Fruit fly (Drosophila melanogaster) whole organism, prepupa: ENCODE results near the gene Polr1B.

Experiments
- Blimp-1 ChIP-seq: fragments of 200-800 bp; sonication (Bioruptor generic); optimal IDR thresholded peaks from 3 replicates; lab custom pipeline; 2017; ENCODE audit warnings: missing biosample characterization, missing genetic modification characterization, mild to moderate bottlenecking, moderate library complexity, missing genetic modification reagents
- CG10669 ChIP-seq: fragments of 200-800 bp; sonication (Bioruptor generic); optimal IDR thresholded peaks from 3 replicates; lab custom pipeline; 2018; ENCODE audit warnings: missing biosample characterization, mild to moderate bottlenecking, missing genetic modification characterization, moderate library complexity
- CG11294 ChIP-seq: fragments of 200-800 bp; sonication (Bioruptor generic); IDR thresholded peaks from 2 replicates; pipeline ENCODE4 v1.3.6; 2022; ENCODE audit warnings: missing biosample characterization, missing genetic modification characterization
- CG11902 ChIP-seq: fragments of 200-800 bp; sonication (Bioruptor generic); optimal IDR thresholded peaks from 3 replicates; lab custom pipeline; 2016; ENCODE audit warnings: missing biosample characterization, missing genetic modification characterization
- CG15336 ChIP-seq: fragments of 200-800 bp; sonication (Bioruptor generic); IDR thresholded peaks from 2 replicates; pipeline ENCODE4 v1.3.6; 2022; ENCODE audit warnings: missing biosample characterization, missing genetic modification characterization
- CG1621 ChIP-seq: fragments of 200-800 bp; sonication (Bioruptor generic); optimal IDR thresholded peaks from 3 replicates; lab custom pipeline; 2018; ENCODE audit warnings: missing biosample characterization, mild to moderate bottlenecking, missing genetic modification characterization
- CG3032 ChIP-seq: fragments of 200-800 bp; optimal IDR thresholded peaks from 2 replicates; lab custom pipeline; 2019; ENCODE audit warnings: missing biosample characterization, mild to moderate bottlenecking, missing genetic modification characterization, moderate library complexity
- CG31627 ChIP-seq: fragments of 200-800 bp; sonication (Bioruptor generic); optimal IDR thresholded peaks from 3 replicates; lab custom pipeline; 2016; ENCODE audit warnings: missing biosample characterization, missing genetic modification characterization
- CG32006 ChIP-seq: fragments of 200-800 bp; sonication (Bioruptor generic); optimal IDR thresholded peaks from 3 replicates; lab custom pipeline; 2017; ENCODE audit warnings: missing biosample characterization, mild to moderate bottlenecking, missing genetic modification characterization
- CG34406 ChIP-seq: fragments of 200-800 bp; sonication (Bioruptor generic); optimal IDR thresholded peaks from 3 replicates; lab custom pipeline; 2016; ENCODE audit warnings: missing biosample characterization, missing genetic modification characterization
- CG3919 ChIP-seq: fragments of 200-800 bp; sonication (Bioruptor generic); optimal IDR thresholded peaks from 3 replicates; lab custom pipeline; 2016; ENCODE audit warnings: missing biosample characterization, missing genetic modification characterization
- CG4318 ChIP-seq: fragments of 200-800 bp; sonication (Bioruptor generic); optimal IDR thresholded peaks from 3 replicates; lab custom pipeline; 2017; ENCODE audit warnings: missing biosample characterization, mild to moderate bottlenecking, missing genetic modification characterization
- CG6163 ChIP-seq: fragments of 200-800 bp; sonication (Bioruptor generic); IDR thresholded peaks from 3 replicates; pipeline ENCODE4 v1.3.6; 2022; ENCODE audit warnings: missing biosample characterization, missing genetic modification characterization
- CG6792 ChIP-seq: fragments of 200-800 bp; sonication (Bioruptor generic); optimal IDR thresholded peaks from 3 replicates; lab custom pipeline; 2016; ENCODE audit warnings: missing biosample characterization, missing genetic modification characterization
- CG6808 ChIP-seq: fragments of 200-800 bp; sonication (Bioruptor generic); optimal IDR thresholded peaks from 3 replicates; lab custom pipeline; 2017; ENCODE audit warnings: missing biosample characterization, missing genetic modification characterization, mild to moderate bottlenecking, moderate library complexity, missing genetic modification reagents
- CG6854 ChIP-seq: fragments of 200-800 bp; sonication (Bioruptor generic); optimal IDR thresholded peaks from 2 replicates; lab custom pipeline; 2017; ENCODE audit warnings: missing biosample characterization, mild to moderate bottlenecking, missing genetic modification characterization
- CG7368 ChIP-seq: fragments of 200-800 bp; sonication (Bioruptor generic); optimal IDR thresholded peaks from 3 replicates; lab custom pipeline; 2016; ENCODE audit warnings: missing biosample characterization, missing genetic modification characterization
- CG8119 ChIP-seq: fragments of 200-800 bp; sonication (Bioruptor generic); IDR thresholded peaks from 3 replicates; pipeline ENCODE4 v1.3.6; 2022; ENCODE audit warnings: missing biosample characterization, missing genetic modification characterization
- CG8319 ChIP-seq: fragments of 200-800 bp; sonication (Bioruptor generic); optimal IDR thresholded peaks from 3 replicates; lab custom pipeline; 2016; ENCODE audit warnings: missing biosample characterization, missing genetic modification characterization
- CG8632 ChIP-seq: fragments of 200-800 bp; sonication (Bioruptor generic); optimal IDR thresholded peaks from 3 replicates; lab custom pipeline; 2016; ENCODE audit warnings: missing biosample characterization, missing genetic modification characterization
- CG9139 ChIP-seq: fragments of 200-800 bp; sonication (Bioruptor generic); optimal IDR thresholded peaks from 3 replicates; lab custom pipeline; 2017; ENCODE audit warnings: missing biosample characterization, mild to moderate bottlenecking, missing genetic modification characterization
- Eip78C ChIP-seq: fragments of 200-800 bp; sonication (Bioruptor generic); peaks from one replicate; lab custom pipeline; 2016; ENCODE audit warnings: missing biosample characterization, missing genetic modification characterization
- Hr38 ChIP-seq: sonication (Bioruptor generic); optimal IDR thresholded peaks from 2 replicates; lab custom pipeline; 2016; ENCODE audit warnings: missing biosample characterization, missing genetic modification characterization
- Hr39 ChIP-seq: fragments of 200-800 bp; sonication (Bioruptor generic); optimal IDR thresholded peaks from 2 replicates; lab custom pipeline; 2016; ENCODE audit warnings: missing biosample characterization, missing genetic modification characterization
- Hr4 ChIP-seq: fragments of 200-800 bp; sonication (Bioruptor generic); optimal IDR thresholded peaks from 3 replicates; lab custom pipeline; 2016; ENCODE audit warnings: missing biosample characterization, missing genetic modification characterization
- Lpt ChIP-seq: fragments of 200-800 bp; sonication (Bioruptor generic); optimal IDR thresholded peaks from 3 replicates; lab custom pipeline; 2016; ENCODE audit warnings: missing biosample characterization, missing genetic modification characterization
- Met ChIP-seq: fragments of 200-800 bp; sonication (Bioruptor generic); optimal IDR thresholded peaks from 3 replicates; lab custom pipeline; 2016; ENCODE audit warnings: missing biosample characterization, missing genetic modification characterization
- Smox ChIP-seq: fragments of 200-800 bp; sonication (Bioruptor generic); optimal IDR thresholded peaks from 3 replicates; lab custom pipeline; 2016; ENCODE audit warnings: missing biosample characterization, missing genetic modification characterization
- Sox102F ChIP-seq: fragments of 200-800 bp; sonication (Bioruptor generic); optimal IDR thresholded peaks from 2 replicates; lab custom pipeline; 2016; ENCODE audit warnings: missing biosample characterization, mild to moderate bottlenecking, missing genetic modification characterization
- Sox14 ChIP-seq: fragments of 200-800 bp; sonication (Bioruptor generic); optimal IDR thresholded peaks from 3 replicates; lab custom pipeline; 2016; ENCODE audit warnings: missing biosample characterization, missing genetic modification characterization
- achi ChIP-seq: fragments of 200-800 bp; sonication (Bioruptor generic); optimal IDR thresholded peaks from 3 replicates; lab custom pipeline; 2016; ENCODE audit warnings: missing biosample characterization, missing genetic modification characterization
- acj6 ChIP-seq: fragments of 200-800 bp; sonication (Bioruptor generic); optimal IDR thresholded peaks from 3 replicates; lab custom pipeline; 2016; ENCODE audit warnings: missing biosample characterization, missing genetic modification characterization
- cyc ChIP-seq: fragments of 200-800 bp; sonication (Bioruptor generic); optimal IDR thresholded peaks from 3 replicates; lab custom pipeline; 2016; ENCODE audit warnings: missing biosample characterization, missing genetic modification characterization
- dac ChIP-seq: fragments of 200-800 bp; sonication (Bioruptor generic); optimal IDR thresholded peaks from 2 replicates; lab custom pipeline; 2017; ENCODE audit warnings: missing biosample characterization, mild to moderate bottlenecking, missing genetic modification characterization
- eg ChIP-seq: fragments of 200-800 bp; sonication (Bioruptor generic); IDR thresholded peaks from 3 replicates; pipeline ENCODE4 v1.3.6; 2022; ENCODE audit warnings: missing biosample characterization, missing genetic modification characterization
- fd59A ChIP-seq: fragments of 200-800 bp; sonication (Bioruptor generic); optimal IDR thresholded peaks from 2 replicates; lab custom pipeline; 2017; ENCODE audit warnings: missing biosample characterization, mild to moderate bottlenecking, missing genetic modification characterization, missing genetic modification reagents
- fd85E ChIP-seq: fragments of 200-800 bp; sonication (Bioruptor generic); optimal IDR thresholded peaks from 3 replicates; lab custom pipeline; 2016; ENCODE audit warnings: missing biosample characterization, missing genetic modification characterization
- pdm3 ChIP-seq: fragments of 200-800 bp; sonication (Bioruptor generic); optimal IDR thresholded peaks from 3 replicates; lab custom pipeline; 2016; ENCODE audit warnings: missing biosample characterization, missing genetic modification characterization
- salr ChIP-seq, 2 experiments: fragments of 200-800 bp; sonication (Bioruptor generic); optimal IDR thresholded peaks; 3 replicates each; lab custom pipeline; 2016 to 2018; ENCODE audit warnings: missing biosample characterization in 2 of 2, missing genetic modification characterization in 2 of 2, mild to moderate bottlenecking in 1 of 2
- spab ChIP-seq: fragments of 200-800 bp; sonication (Bioruptor generic); optimal IDR thresholded peaks from 2 replicates; lab custom pipeline; 2017; ENCODE audit warnings: missing biosample characterization, mild to moderate bottlenecking, missing genetic modification characterization, missing genetic modification reagents
- ss ChIP-seq, 2 experiments: fragments of 200-800 bp; sonication (Bioruptor generic); optimal IDR thresholded peaks; 2 replicates in 1 of 2; 3 replicates in 1 of 2; lab custom pipeline; 2017 to 2018; ENCODE audit warnings: mild to moderate bottlenecking in 2 of 2, missing biosample characterization in 2 of 2, missing genetic modification characterization in 2 of 2, moderate library complexity in 1 of 2
- svp ChIP-seq: fragments of 200-800 bp; sonication (Bioruptor generic); peaks from one replicate; lab custom pipeline; 2016; ENCODE audit warnings: missing biosample characterization, missing genetic modification characterization
- topi ChIP-seq: fragments of 200-800 bp; sonication (Bioruptor generic); optimal IDR thresholded peaks from 3 replicates; lab custom pipeline; 2016; ENCODE audit warnings: missing biosample characterization, missing genetic modification characterization
- vri ChIP-seq: fragments of 200-800 bp; sonication (Bioruptor generic); optimal IDR thresholded peaks from 3 replicates; lab custom pipeline; 2016; ENCODE audit warnings: missing biosample characterization, mild to moderate bottlenecking, missing genetic modification characterization

Gene Polr1B

DNA sequence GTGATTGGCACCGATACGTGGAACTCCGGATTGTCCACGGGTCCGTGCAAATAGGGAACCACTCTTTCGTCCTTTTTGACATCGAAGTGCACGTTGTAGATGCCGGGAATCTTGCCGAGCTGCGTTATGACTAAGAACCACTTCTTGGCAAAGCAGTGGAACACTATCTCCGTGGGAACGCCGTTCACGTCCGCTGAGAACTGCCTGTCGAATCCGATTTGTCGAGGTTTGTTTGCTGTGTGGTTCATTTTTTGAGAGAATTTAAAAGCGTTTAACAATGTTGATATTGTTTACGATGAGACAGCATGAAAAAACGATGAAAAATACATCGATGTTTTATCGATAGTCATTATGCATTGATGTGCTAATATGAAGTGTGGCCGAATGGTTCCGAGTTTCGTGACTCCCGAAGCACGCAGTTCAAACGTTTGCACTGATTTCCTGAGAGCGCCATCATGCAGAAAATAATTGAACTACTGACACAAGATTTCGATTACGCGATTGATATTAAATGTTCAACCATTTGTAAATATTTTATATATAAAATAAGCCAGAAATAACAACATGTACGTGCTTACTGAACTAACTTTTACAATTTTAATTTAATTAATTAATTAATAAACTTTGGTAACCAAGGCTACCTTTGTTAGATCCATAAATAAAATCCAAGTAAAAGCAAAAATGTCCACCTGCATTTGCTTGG lies 17.2 kb downstream of the Polr1B start, which contains the start of the genes CG11885 and CG13692 (continued):
- no peak for TF ChIP-seq CG34406 (GFP tag; lab: Kevin White, UChicago)
- TF ChIP-seq CG6163 (GFP tag; lab: Robert Waterston, UW), result no peak
- peak; percentile 58 for TF ChIP-seq Eip78C (GFP tag; lab: Kevin White, UChicago)
- no peak for TF ChIP-seq CG8632 (GFP tag; lab: Kevin White, UChicago)
- peak; percentile 5 for TF ChIP-seq Met (GFP tag; lab: Kevin White, UChicago)
- TF ChIP-seq achi (GFP tag; lab: Kevin White, UChicago), result no peak
- no peak for TF ChIP-seq CG7368 (GFP tag; lab: Kevin White, UChicago)
- no peak for TF ChIP-seq CG8319 (GFP tag; lab: Kevin White, UChicago)
- peak; percentile 26 for TF ChIP-seq CG1621 (tag; lab: Kevin White, UChicago)
- peak; percentile 15 for TF ChIP-seq CG31627 (GFP tag; lab: Kevin White, UChicago)
- no peak for TF ChIP-seq CG6792 (GFP tag; lab: Kevin White, UChicago)
- no peak for TF ChIP-seq fd85E (GFP tag; lab: Kevin White, UChicago)
- no peak for TF ChIP-seq Hr4
- no peak for TF ChIP-seq CG9139
- TF ChIP-seq pdm3 (GFP tag; lab: Kevin White, UChicago), result no peak
- no peak for TF ChIP-seq Blimp-1 (GFP tag; lab: Kevin White, UChicago)
- TF ChIP-seq Hr39, result peak; percentile 1
- no peak for TF ChIP-seq CG8119 (GFP tag; lab: Robert Waterston, UW)
- TF ChIP-seq Smox (GFP tag; lab: Kevin White, UChicago), result no peak
- peak; percentile 15 for TF ChIP-seq acj6
- TF ChIP-seq ss (GFP tag; optimal IDR thresholded peaks at IDR 0.05; lab: Kevin White, UChicago), result no peak
- no peak for TF ChIP-seq CG6854 (GFP tag; lab: Kevin White, UChicago)
- no peak for TF ChIP-seq Hr38
- no peak for TF ChIP-seq fd59A (GFP tag; lab: Kevin White, UChicago)
- peak; percentile 43 for TF ChIP-seq Sox14

DNA sequence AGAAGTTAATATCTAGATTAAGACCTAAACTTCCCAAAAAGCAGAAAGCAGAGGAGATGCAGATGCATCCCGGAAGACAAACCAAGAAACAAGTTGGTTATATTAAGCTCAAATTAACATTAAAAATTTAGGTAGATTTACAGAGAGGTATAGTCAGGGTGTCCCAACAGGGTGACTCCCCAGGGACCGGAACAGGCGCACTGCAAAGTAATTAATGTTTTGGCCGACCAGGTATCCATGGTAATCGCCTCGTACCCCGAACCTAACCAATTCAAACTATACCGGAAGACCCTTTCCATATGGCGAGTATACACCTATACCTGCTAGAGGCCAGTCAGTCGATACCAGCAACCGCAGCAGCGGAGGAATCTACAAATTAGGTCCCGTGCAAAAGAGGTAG lies 18.5 kb downstream of the Polr1B start, which contains the start of gene BBS8:
Gene BBS8 (plus strand): TSS at position 301 of the 400 bp plus-strand sequence.
- TF ChIP-seq CG11902 (GFP tag; lab: Kevin White, UChicago) (no peak), Hr4 (no peak), CG7368 (GFP tag; lab: Kevin White, UChicago) (no peak), topi (no peak), CG3919 (GFP tag; lab: Kevin White, UChicago) (no peak), CG8319 (GFP tag; lab: Kevin White, UChicago) (no peak), CG32006 (GFP tag; lab: Kevin White, UChicago) (no peak), svp (GFP tag; lab: Kevin White, UChicago) (no peak), CG3032 (tag; lab: Kevin White, UChicago) (no peak), ss (GFP tag; optimal IDR thresholded peaks at IDR 0.05; lab: Kevin White, UChicago) (no peak), CG6854 (GFP tag; lab: Kevin White, UChicago) (no peak), spab (GFP tag; lab: Kevin White, UChicago) (no peak), Sox14 (no peak)

DNA sequence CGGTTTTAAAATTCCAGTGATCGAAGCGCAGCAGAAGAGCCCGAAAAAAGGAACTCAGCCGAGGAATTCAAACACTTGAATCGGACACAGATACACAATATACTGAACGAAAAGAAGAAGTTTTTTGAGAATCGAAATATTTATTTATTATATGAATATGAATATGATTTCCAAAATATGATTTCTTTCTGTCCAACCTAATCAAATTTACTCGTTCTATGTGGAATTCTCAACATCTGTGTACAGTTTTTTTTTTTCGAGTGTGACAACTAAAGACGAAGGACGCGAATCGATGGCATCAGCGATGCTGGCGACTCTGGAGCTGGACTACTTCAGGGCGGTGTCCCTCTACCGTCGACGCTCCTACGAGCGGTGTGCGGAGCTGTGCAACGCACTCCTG lies 19.1 kb downstream of the Polr1B start:
- TF ChIP-seq CG10669 (GFP tag; lab: Kevin White, UChicago) (peak; percentile 10), CG6854 (GFP tag; lab: Kevin White, UChicago) (peak; percentile 22), cyc (GFP tag; lab: Kevin White, UChicago) (peak; percentile 78), CG11294 (no peak), topi (peak; percentile 83), CG1621 (tag; lab: Kevin White, UChicago) (peak; percentile 5), CG34406 (GFP tag; lab: Kevin White, UChicago) (peak; percentile 49), CG3919 (GFP tag; lab: Kevin White, UChicago) (peak; percentile 74), vri (GFP tag; lab: Kevin White, UChicago) (peak; percentile 89), fd85E (GFP tag; lab: Kevin White, UChicago) (no peak), CG8319 (GFP tag; lab: Kevin White, UChicago) (peak; percentile 14), Sox14 (peak; percentile 69), eg (no peak), acj6 (peak; percentile 45), dac (no peak), CG3032 (tag; lab: Kevin White, UChicago) (peak; percentile 24), salr (GFP tag; optimal IDR thresholded peaks at IDR 0.05; lab: Kevin White, UChicago) (peak in 1 of 2 experiments; percentile 19), svp (GFP tag; lab: Kevin White, UChicago) (peak; percentile 93), Sox102F (GFP tag; lab: Kevin White, UChicago) (peak; percentile 86), Met (GFP tag; lab: Kevin White, UChicago) (peak; percentile 86), CG8119 (GFP tag; lab: Robert Waterston, UW) (peak; percentile 55; the same call in 2 of the 3 replicates), Hr39 (peak; percentile 77), CG4318 (GFP tag; lab: Kevin White, UChicago) (no peak), Lpt (GFP tag; lab: Kevin White, UChicago) (peak; percentile 34), CG15336 (GFP tag; lab: Robert Waterston, UW) (peak; percentile 12; the same call in 1 of the 2 replicates), CG32006 (GFP tag; lab: Kevin White, UChicago) (peak; percentile 25), CG6808 (GFP tag; lab: Kevin White, UChicago) (peak; percentile 5), Eip78C (GFP tag; lab: Kevin White, UChicago) (peak; percentile 91), achi (GFP tag; lab: Kevin White, UChicago) (peak; percentile 62)
